Fruit fly (Drosophila melanogaster): ENCODE results near the gene CG4313.

The CG4313 gene

DNA sequence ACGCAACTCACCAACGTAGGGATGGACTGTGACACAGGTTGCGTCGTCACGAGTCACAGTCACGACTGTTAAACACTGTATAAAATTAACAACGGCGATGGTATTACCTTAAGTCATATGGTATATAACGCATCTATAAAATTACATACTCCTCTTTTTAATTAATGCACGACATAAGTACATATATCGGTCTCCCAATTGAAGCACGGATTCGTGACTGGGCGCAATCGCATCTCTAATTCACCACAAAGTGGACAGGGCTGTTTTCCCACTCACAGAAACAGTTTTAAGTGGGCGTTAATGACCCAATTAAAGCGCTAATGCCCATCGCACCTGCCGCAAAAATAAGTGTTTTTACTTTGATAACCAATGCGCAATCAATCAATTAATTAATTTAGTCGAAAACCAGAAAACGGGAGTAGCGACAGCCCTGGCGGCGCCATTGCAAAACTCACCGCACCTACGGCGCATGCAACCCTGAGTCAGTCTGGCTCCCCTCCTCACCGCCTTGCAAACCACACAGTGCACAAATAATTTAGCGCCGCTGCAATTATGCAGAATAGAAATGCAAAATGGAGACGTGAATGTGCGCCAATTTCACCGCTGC, at the start of gene CG4313:
Gene CG4313, plus strand, starts transcription at position 557 of the 607 bp plus-strand sequence.
- TF ChIP-seq fkh (GFP tag; optimal IDR thresholded peaks at IDR 0.05) = no peak
- TF ChIP-seq dac (GFP tag; optimal IDR thresholded peaks at IDR 0.05) = peak; percentile 3
- peak; percentile 41 for TF ChIP-seq CG11902 (GFP tag; optimal IDR thresholded peaks at IDR 0.05)
- peak; percentile 72 for TF ChIP-seq Ets21C (GFP tag; optimal IDR thresholded peaks at IDR 0.05)
- TF ChIP-seq Smox (GFP tag; optimal IDR thresholded peaks at IDR 0.05) = peak; percentile 74
- peak; percentile 70 for TF ChIP-seq Eip75B (GFP tag; optimal IDR thresholded peaks at IDR 0.05)
- no peak for TF ChIP-seq Lpt (GFP tag; optimal IDR thresholded peaks at IDR 0.05)
- peak; percentile 43 for TF ChIP-seq CG9139 (GFP tag; optimal IDR thresholded peaks at IDR 0.05)
- TF ChIP-seq fd59A (GFP tag; optimal IDR thresholded peaks at IDR 0.05) = peak; percentile 43
- TF ChIP-seq CG11762 (GFP tag; optimal IDR thresholded peaks at IDR 0.05; ENCODE audit: insufficient read depth) = peak; percentile 26
- peak; percentile 64 for TF ChIP-seq CG34406 (GFP tag; optimal IDR thresholded peaks at IDR 0.05)
- peak; percentile 43 for TF ChIP-seq net (GFP tag; optimal IDR thresholded peaks at IDR 0.05)
- peak; percentile 66 for TF ChIP-seq acj6 (GFP tag; optimal IDR thresholded peaks at IDR 0.05)
- peak; percentile 68 for TF ChIP-seq vri (GFP tag; optimal IDR thresholded peaks at IDR 0.05)
- TF ChIP-seq Met (GFP tag; optimal IDR thresholded peaks at IDR 0.05) = peak; percentile 76
- TF ChIP-seq spab (GFP tag; optimal IDR thresholded peaks at IDR 0.05) = peak; percentile 37
- peak; percentile 64 for TF ChIP-seq CG6808 (GFP tag; optimal IDR thresholded peaks at IDR 0.05)
- TF ChIP-seq CG16779 (tag; optimal IDR thresholded peaks at IDR 0.05) = no peak
- TF ChIP-seq CG6792 (GFP tag; optimal IDR thresholded peaks at IDR 0.05) = peak; percentile 68
- peak; percentile 87 for TF ChIP-seq svp (GFP tag)
- peak; percentile 43 for TF ChIP-seq Ets96B (tag; optimal IDR thresholded peaks at IDR 0.05)
- TF ChIP-seq CG32006 (GFP tag; optimal IDR thresholded peaks at IDR 0.05) = peak; percentile 65
- peak; percentile 75 for TF ChIP-seq Hr39 (GFP tag; optimal IDR thresholded peaks at IDR 0.05)
- TF ChIP-seq CG7368 (GFP tag; optimal IDR thresholded peaks at IDR 0.05) = peak; percentile 38
- peak; percentile 81 for TF ChIP-seq CG31627 (GFP tag; optimal IDR thresholded peaks at IDR 0.05)
- TF ChIP-seq esn (GFP tag; optimal IDR thresholded peaks at IDR 0.05) = peak; percentile 81
- peak; percentile 33 for TF ChIP-seq CG4318 (GFP tag; optimal IDR thresholded peaks at IDR 0.05)
- peak; percentile 61 for TF ChIP-seq CG8319 (GFP tag; optimal IDR thresholded peaks at IDR 0.05)
- peak; percentile 42 for TF ChIP-seq CG1621 (tag; optimal IDR thresholded peaks at IDR 0.05)
- peak; percentile 5 to 40 for TF ChIP-seq salr (GFP tag; optimal IDR thresholded peaks at IDR 0.05)
- peak; percentile 64 for TF ChIP-seq Hr4 (GFP tag; optimal IDR thresholded peaks at IDR 0.05)
- no peak; the same call in 1 of the 2 replicates for TF ChIP-seq CG11294 (GFP tag; IDR thresholded peaks at IDR 0.05)
- TF ChIP-seq dsx (GFP tag; optimal IDR thresholded peaks at IDR 0.05; ENCODE audit: poor library complexity, severe bottlenecking) = peak; percentile 33
- TF ChIP-seq CG6276 (GFP tag; optimal IDR thresholded peaks at IDR 0.05) = peak; percentile 54
- peak; percentile 71 for TF ChIP-seq OdsH (GFP tag; optimal IDR thresholded peaks at IDR 0.05)
- no peak for TF ChIP-seq Hr38 (GFP tag; optimal IDR thresholded peaks at IDR 0.05)
- 0 out of 2 replicates have a peak, but pooled peaks have one; percentile 26 for TF ChIP-seq Gug (GFP tag; IDR thresholded peaks at IDR 0.05)
- TF ChIP-seq achi (GFP tag; optimal IDR thresholded peaks at IDR 0.05) = peak; percentile 59
- peak; percentile 7 to 45 for TF ChIP-seq ss (GFP tag; optimal IDR thresholded peaks at IDR 0.05)
- TF ChIP-seq CG8632 (GFP tag; optimal IDR thresholded peaks at IDR 0.05) = peak; percentile 42
- no peak for TF ChIP-seq Eip93F (GFP tag; optimal IDR thresholded peaks at IDR 0.05)
- TF ChIP-seq Sox15 (GFP tag; optimal IDR thresholded peaks at IDR 0.05) = peak; percentile 65
- peak; percentile 77 for TF ChIP-seq topi (GFP tag; optimal IDR thresholded peaks at IDR 0.05)
- no peak for TF ChIP-seq CG6854 (GFP tag; optimal IDR thresholded peaks at IDR 0.05)
- peak; percentile 65 for TF ChIP-seq CG15336 (GFP tag; IDR thresholded peaks at IDR 0.05)
- peak; percentile 46 for TF ChIP-seq CG10669 (GFP tag; optimal IDR thresholded peaks at IDR 0.05)
- peak; percentile 63 for TF ChIP-seq CG3919 (GFP tag; optimal IDR thresholded peaks at IDR 0.05)
- peak; percentile 62 for TF ChIP-seq Sox102F (GFP tag; optimal IDR thresholded peaks at IDR 0.05)
- 0 out of 3 replicates have a peak, but pooled peaks have one; percentile 32 for TF ChIP-seq CG8119 (GFP tag; IDR thresholded peaks at IDR 0.05)
- peak; percentile 82 for TF ChIP-seq Sox14 (GFP tag; optimal IDR thresholded peaks at IDR 0.05)
